Worm (Caenorhabditis elegans) whole organism, young adult: Measurements from ENCODE around the gene F38B7.2.
A peak's percentile ranks its signal among the peaks of the same experiment; 100 is the strongest.
"Not testable (repeated sequence)": the region's sequence is repeated elsewhere in the genome, so short reads cannot be mapped to it uniquely, and the experiment has no call there.

ENCODE experiments used
- B0019.2 ChIP-seq: fragments of 200-800 bp; sonication (Bioruptor generic); conservative IDR thresholded peaks from 2 replicates; pipeline ENCODE4 v1.3.6; 2022; ENCODE audit warnings: missing genetic modification reagents, missing genetic modification characterization, missing compliant biosample characterization
- C06A6.2 ChIP-seq: fragments of 200-800 bp; sonication (Bioruptor generic); conservative IDR thresholded peaks from 2 replicates; pipeline ENCODE4 v1.3.6; 2022; ENCODE audit warnings: missing genetic modification characterization, missing compliant biosample characterization
- C17E4.6 ChIP-seq: fragments of 200-800 bp; sonication (Bioruptor generic); IDR thresholded peaks from 2 replicates; pipeline ENCODE4 v1.3.6; 2022; ENCODE audit warnings: missing genetic modification reagents, missing genetic modification characterization, missing compliant biosample characterization
- D2030.7 ChIP-seq: fragments of 200-800 bp; sonication (Bioruptor generic); IDR thresholded peaks from 2 replicates; pipeline ENCODE4 v1.3.6; 2022; ENCODE audit warnings: missing genetic modification reagents, missing genetic modification characterization, missing compliant biosample characterization
- F39B2.1 ChIP-seq: fragments of 200-800 bp; sonication (Bioruptor generic); IDR thresholded peaks from 2 replicates; pipeline ENCODE4 v1.3.6; 2022; ENCODE audit warnings: missing genetic modification reagents, missing genetic modification characterization, missing compliant biosample characterization
- F49E8.2 ChIP-seq: sonication (generic microtip); optimal IDR thresholded peaks from 3 replicates; lab custom pipeline; 2017; ENCODE audit warnings: missing genetic modification characterization, mild to moderate bottlenecking, missing compliant biosample characterization, antibody characterized with exemption, moderate library complexity; ENCODE audit not compliant: insufficient read depth
- F52B5.7 ChIP-seq: sonication (generic microtip); optimal IDR thresholded peaks from 2 replicates; lab custom pipeline; 2016; ENCODE audit warnings: mild to moderate bottlenecking, missing genetic modification characterization, missing compliant biosample characterization
- K11D2.4 ChIP-seq: fragments of 200-800 bp; sonication (Bioruptor generic); IDR thresholded peaks from 2 replicates; pipeline ENCODE4 v1.3.6; 2022; ENCODE audit warnings: missing genetic modification reagents, missing genetic modification characterization, missing compliant biosample characterization
- Y56A3A.18 ChIP-seq: fragments of 200-800 bp; sonication (Bioruptor generic); IDR thresholded peaks from 2 replicates; pipeline ENCODE4 v1.3.6; 2022; ENCODE audit warnings: missing genetic modification reagents, missing genetic modification characterization, missing compliant biosample characterization
- ZK185.1 ChIP-seq: sonication (generic microtip); optimal IDR thresholded peaks from 2 replicates; lab custom pipeline; 2016; ENCODE audit warnings: mild to moderate bottlenecking, missing genetic modification characterization, missing compliant biosample characterization; ENCODE audit not compliant: poor library complexity, severe bottlenecking
- aptf-2 ChIP-seq: fragments of 200-800 bp; sonication (Bioruptor generic); conservative IDR thresholded peaks from 2 replicates; pipeline ENCODE4 v1.3.6; 2022; ENCODE audit warnings: missing genetic modification reagents, missing genetic modification characterization, missing compliant biosample characterization
- attf-5 ChIP-seq: fragments of 200-800 bp; sonication (Bioruptor generic); optimal IDR thresholded peaks from 2 replicates; lab custom pipeline; 2018; ENCODE audit warnings: mild to moderate bottlenecking, missing genetic modification characterization, missing compliant biosample characterization
- attf-6 ChIP-seq: fragments of 200-800 bp; sonication (Bioruptor generic); IDR thresholded peaks from 2 replicates; pipeline ENCODE4 v1.3.6; 2022; ENCODE audit warnings: missing genetic modification reagents, missing genetic modification characterization, missing compliant biosample characterization
- ceh-100 ChIP-seq: fragments of 200-800 bp; sonication (Bioruptor generic); IDR thresholded peaks from 2 replicates; pipeline ENCODE4 v1.3.6; 2022; ENCODE audit warnings: missing genetic modification reagents, missing genetic modification characterization, missing compliant biosample characterization
- ceh-91 ChIP-seq: fragments of 200-800 bp; sonication (Bioruptor generic); IDR thresholded peaks from 2 replicates; pipeline ENCODE4 v1.3.6; 2022; ENCODE audit warnings: missing genetic modification reagents, missing genetic modification characterization, missing compliant biosample characterization
- chd-7 ChIP-seq: sonication (generic microtip); optimal IDR thresholded peaks from 2 replicates; lab custom pipeline; 2016; ENCODE audit warnings: mild to moderate bottlenecking, missing genetic modification characterization, moderate library complexity, missing compliant biosample characterization
- dpl-1 ChIP-seq: fragments of 150-350 bp; optimal IDR thresholded peaks from 2 replicates; lab custom pipeline; 2014; ENCODE audit warnings: missing biosample characterization, missing genetic modification reagents, missing genetic modification characterization
- efl-1 ChIP-seq: fragments of 150-350 bp; optimal IDR thresholded peaks from 2 replicates; lab custom pipeline; 2014; ENCODE audit warnings: missing biosample characterization, missing genetic modification reagents, missing genetic modification characterization
- egl-44 ChIP-seq: fragments of 200-800 bp; sonication (Bioruptor generic); IDR thresholded peaks from 2 replicates; pipeline ENCODE4 v1.3.6; 2022; ENCODE audit warnings: missing genetic modification reagents, missing genetic modification characterization, missing compliant biosample characterization
- ekl-4 ChIP-seq: fragments of 200-800 bp; sonication (Bioruptor generic); IDR thresholded peaks from 2 replicates; pipeline ENCODE4 v1.3.6; 2022; ENCODE audit warnings: missing genetic modification reagents, missing genetic modification characterization, missing compliant biosample characterization
- let-607 ChIP-seq, 2 experiments: fragments of 200-800 bp in 1 of 2; sonication (Bioruptor generic) in 1 of 2; sonication (generic microtip) in 1 of 2; optimal IDR thresholded peaks; 2 replicates each; lab custom pipeline; 2016 to 2018; ENCODE audit warnings: mild to moderate bottlenecking in 2 of 2, missing compliant biosample characterization in 2 of 2, missing genetic modification characterization in 2 of 2, moderate library complexity in 2 of 2, missing genotype in 1 of 2
- lin-26 ChIP-seq: fragments of 200-800 bp; sonication (Bioruptor generic); IDR thresholded peaks from 2 replicates; pipeline ENCODE4 v1.3.6; 2022; ENCODE audit warnings: missing genetic modification reagents, missing genetic modification characterization, missing compliant biosample characterization
- lin-35 ChIP-seq, 3 experiments: fragments of 150-350 bp in 2 of 3; sonication (generic microtip) in 1 of 3; optimal IDR thresholded peaks; 2 replicates each; lab custom pipeline; 2014 to 2018; ENCODE audit warnings: missing biosample characterization in 3 of 3, missing genetic modification characterization in 3 of 3, missing genetic modification reagents in 3 of 3
- lin-54 ChIP-seq: fragments of 200-800 bp; sonication (Bioruptor generic); optimal IDR thresholded peaks from 2 replicates; lab custom pipeline; 2018; ENCODE audit warnings: mild to moderate bottlenecking, missing genetic modification characterization, missing compliant biosample characterization
- lsl-1 ChIP-seq: fragments of 200-800 bp; sonication (Bioruptor generic); optimal IDR thresholded peaks from 2 replicates; lab custom pipeline; 2018; ENCODE audit warnings: mild to moderate bottlenecking, missing genetic modification characterization, moderate library complexity, missing compliant biosample characterization
- madf-10 ChIP-seq: sonication (generic microtip); optimal IDR thresholded peaks from 2 replicates; lab custom pipeline; 2016; ENCODE audit warnings: mild to moderate bottlenecking, missing genetic modification characterization, missing compliant biosample characterization
- mcd-1 ChIP-seq: fragments of 200-800 bp; sonication (Bioruptor generic); IDR thresholded peaks from 2 replicates; pipeline ENCODE4 v1.3.6; 2022; ENCODE audit warnings: missing genetic modification reagents, missing genetic modification characterization, missing compliant biosample characterization
- nfya-2 ChIP-seq: fragments of 200-800 bp; sonication (Bioruptor generic); IDR thresholded peaks from 2 replicates; pipeline ENCODE4 v1.3.6; 2022; ENCODE audit warnings: missing genetic modification reagents, missing genetic modification characterization, missing compliant biosample characterization
- nfyb-1 ChIP-seq: fragments of 200-800 bp; sonication (Bioruptor generic); IDR thresholded peaks from 2 replicates; pipeline ENCODE4 v1.3.6; 2022; ENCODE audit warnings: missing genetic modification reagents, missing genetic modification characterization, missing compliant biosample characterization
- nhr-80 ChIP-seq: sonication (generic microtip); optimal IDR thresholded peaks from 2 replicates; lab custom pipeline; 2016; ENCODE audit warnings: missing genetic modification characterization, missing compliant biosample characterization
- nhr-90 ChIP-seq: sonication (generic microtip); optimal IDR thresholded peaks from 2 replicates; lab custom pipeline; 2016; ENCODE audit warnings: missing genotype, mild to moderate bottlenecking, missing genetic modification characterization, missing compliant biosample characterization
- pha-4 ChIP-seq: fragments of 150-350 bp; sonication (generic microtip); optimal IDR thresholded peaks from 2 replicates; lab custom pipeline; 2014; ENCODE audit warnings: missing biosample characterization, missing genetic modification reagents, missing genetic modification characterization
- rpc-1 ChIP-seq, 2 experiments: fragments of 150-350 bp in 1 of 2; sonication (generic microtip) in 1 of 2; optimal IDR thresholded peaks; 2 replicates each; lab custom pipeline; 2014 to 2018; ENCODE audit warnings: missing biosample characterization in 1 of 2, missing genetic modification characterization in 1 of 2, missing genetic modification reagents in 1 of 2, missing genotype in 1 of 2
- sea-2 ChIP-seq: fragments of 200-800 bp; sonication (Bioruptor generic); IDR thresholded peaks from 2 replicates; pipeline ENCODE4 v1.3.6; 2022; ENCODE audit warnings: missing genetic modification characterization, missing compliant biosample characterization
- snpc-1.1 ChIP-seq: sonication (generic microtip); optimal IDR thresholded peaks from 2 replicates; lab custom pipeline; 2017; ENCODE audit warnings: missing genetic modification characterization, mild to moderate bottlenecking, missing compliant biosample characterization, antibody characterized with exemption, moderate library complexity, missing genotype, missing genetic modification reagents; ENCODE audit not compliant: insufficient read depth
- snpc-3.4 ChIP-seq: sonication (generic microtip); optimal IDR thresholded peaks from 2 replicates; lab custom pipeline; 2017; ENCODE audit warnings: missing genetic modification characterization, mild to moderate bottlenecking, missing compliant biosample characterization, antibody characterized with exemption, moderate library complexity, missing genotype, missing genetic modification reagents
- snpc-4 ChIP-seq, 5 experiments: fragments of 150-350 bp in 1 of 5; sonication (generic microtip) in 4 of 5; optimal IDR thresholded peaks; 2 replicates each; lab custom pipeline; 2014 to 2018; ENCODE audit warnings: missing genetic modification characterization in 5 of 5, missing biosample characterization in 3 of 5, antibody characterized with exemption in 2 of 5, mild to moderate bottlenecking in 2 of 5, missing compliant biosample characterization in 2 of 5, missing genotype in 2 of 5, moderate library complexity in 2 of 5, missing genetic modification reagents in 1 of 5
- ztf-18 ChIP-seq: sonication (generic microtip); optimal IDR thresholded peaks from 2 replicates; lab custom pipeline; 2016; ENCODE audit warnings: missing genotype, mild to moderate bottlenecking, missing genetic modification characterization, missing compliant biosample characterization
- ztf-26 ChIP-seq: sonication (generic microtip); optimal IDR thresholded peaks from 2 replicates; lab custom pipeline; 2017; ENCODE audit warnings: missing genetic modification characterization, missing compliant biosample characterization
- ztf-28 ChIP-seq: fragments of 200-800 bp; sonication (Bioruptor generic); IDR thresholded peaks from 2 replicates; pipeline ENCODE4 v1.3.6; 2022; ENCODE audit warnings: missing genetic modification reagents, missing genetic modification characterization, missing compliant biosample characterization

The F38B7.2 gene

DNA sequence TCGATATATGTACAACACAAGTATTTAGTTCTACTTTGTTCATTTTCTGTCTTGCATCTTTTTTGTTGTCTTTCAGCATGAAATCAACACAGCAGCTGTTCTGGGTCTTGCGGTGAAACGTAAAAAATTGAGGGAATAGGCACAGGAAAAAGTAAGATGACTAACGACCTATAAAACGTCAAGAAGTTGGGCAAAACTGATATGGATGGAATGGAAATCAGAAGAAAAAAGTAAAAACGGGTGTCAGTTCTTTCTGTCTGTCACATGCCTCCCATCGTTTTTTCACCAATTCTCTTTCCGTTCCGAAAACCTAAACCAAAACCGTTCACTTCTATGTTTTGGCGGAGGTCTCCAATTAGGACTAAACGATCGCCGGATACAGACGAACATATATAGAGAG lies 42.8 kb upstream of the F38B7.2 start:
- TF ChIP-seq pha-4 (tag; lab: Kevin White, UChicago) (no peak), nhr-80 (tag; lab: Kevin White, UChicago) (peak; percentile 60)

DNA sequence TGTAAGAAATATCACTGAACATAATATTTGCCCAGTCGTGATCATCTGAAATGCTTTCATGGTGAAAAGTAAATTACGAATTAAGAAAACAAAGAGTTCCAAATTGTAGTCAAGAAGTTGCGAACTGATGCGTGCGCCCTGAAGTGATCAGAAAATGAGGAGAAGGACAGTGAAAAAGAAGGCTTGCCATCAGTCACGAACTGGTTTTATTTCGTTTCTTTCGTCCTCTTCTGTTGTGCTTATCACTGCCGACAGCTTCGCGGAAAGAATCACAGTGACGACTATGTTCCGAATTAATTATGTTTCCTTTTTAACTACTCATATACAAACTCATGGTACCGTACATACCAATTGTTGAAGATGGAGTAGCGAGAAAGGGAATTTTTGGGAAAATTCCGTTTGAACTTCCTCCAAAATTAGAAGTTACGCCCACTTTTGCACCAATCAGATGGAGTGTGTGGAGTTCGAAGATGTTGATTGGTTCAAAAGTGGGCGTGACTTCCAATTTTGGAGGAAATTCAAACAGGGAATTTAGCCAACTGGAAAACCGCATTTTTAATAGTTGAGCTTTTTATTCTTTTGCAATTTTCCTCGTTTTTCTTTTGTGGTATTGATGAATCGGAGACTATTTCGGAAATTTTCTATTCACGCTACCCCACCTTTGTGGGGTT lies 40.5 kb upstream of the F38B7.2 start, which contains the start of gene C55A6.12:
C55A6.12 (minus strand) TSS at position 51 of the 671 bp plus-strand sequence.
- TF ChIP-seq nfyb-1 (GFP tag; lab: Robert Waterston, UW) = peak; percentile 99
- no peak for TF ChIP-seq attf-5 (GFP tag; lab: Kevin White, UChicago)
- peak in 1 of 3 experiments; percentile 45 for TF ChIP-seq lin-35 (GFP tag; optimal IDR thresholded peaks at IDR 0.05; lab: Kevin White, UChicago)
- TF ChIP-seq F39B2.1 (GFP tag; lab: Robert Waterston, UW) = no peak
- no peak for TF ChIP-seq pha-4 (tag; lab: Kevin White, UChicago)
- TF ChIP-seq F52B5.7 (tag; lab: Kevin White, UChicago) = no peak
- no peak for TF ChIP-seq snpc-3.4
- TF ChIP-seq nfya-2 = peak; percentile 98
- no peak for TF ChIP-seq D2030.7 (GFP tag; lab: Robert Waterston, UW)
- TF ChIP-seq F49E8.2 (tag; lab: Kevin White, UChicago) = no peak
- no peak for TF ChIP-seq mcd-1 (GFP tag; lab: Robert Waterston, UW)
- TF ChIP-seq madf-10 (tag; lab: Kevin White, UChicago) = no peak
- peak; percentile 43 for TF ChIP-seq lin-54 (GFP tag; lab: Kevin White, UChicago)
- no peak for TF ChIP-seq ztf-26
- no peak for TF ChIP-seq ceh-100 (GFP tag; lab: Robert Waterston, UW)
- TF ChIP-seq, all 124 proteins: peak for 4

ce11 chrV:11504853-11505397 lies 38.8 kb upstream of the F38B7.2 start, which contains the start of the genes C55A6.1 and C55A6.10:
Gene C55A6.1 (minus strand): TSS chrV:11504968.
Gene C55A6.10 (plus strand): TSS chrV:11505347.
- TF ChIP-seq C17E4.6 (peak; percentile 67), madf-10 (tag; lab: Kevin White, UChicago) (peak; percentile 73), attf-5 (GFP tag; lab: Kevin White, UChicago) (peak; percentile 86), ceh-91 (GFP tag; lab: Robert Waterston, UW) (peak; percentile 74), lin-26 (GFP tag; lab: Robert Waterston, UW) (0 out of 2 replicates have a peak, but pooled peaks have one; percentile 54), efl-1 (GFP tag; lab: Kevin White, UChicago) (peak; percentile 23), attf-6 (peak; percentile 76), let-607 (tag; optimal IDR thresholded peaks at IDR 0.05; lab: Kevin White, UChicago) (peak in 1 of 2 experiments; percentile 29), ztf-18 (peak; percentile 86), aptf-2 (GFP tag; lab: Robert Waterston, UW) (0 out of 2 replicates have a peak, but pooled peaks have one; percentile 25), nhr-90 (tag; lab: Kevin White, UChicago) (peak; percentile 20), K11D2.4 (GFP tag; lab: Robert Waterston, UW) (peak; percentile 78; the same call in 1 of the 2 replicates), B0019.2 (GFP tag; lab: Robert Waterston, UW) (peak; percentile 72; the same call in 1 of the 2 replicates), nfyb-1 (GFP tag; lab: Robert Waterston, UW) (peak; percentile 97), C06A6.2 (GFP tag; lab: Robert Waterston, UW) (peak; percentile 83), snpc-4 (GFP tag; optimal IDR thresholded peaks at IDR 0.05; lab: Kevin White, UChicago) (peak; percentile 51), snpc-4 (tag; optimal IDR thresholded peaks at IDR 0.05; lab: Kevin White, UChicago) (peak in 3 of 4 experiments; percentile 65 to 77 (median 75)), rpc-1 (optimal IDR thresholded peaks at IDR 0.05; lab: Kevin White, UChicago) (peak; percentile 24), egl-44 (GFP tag; lab: Robert Waterston, UW) (peak; percentile 65; the same call in 1 of the 2 replicates), sea-2 (GFP tag; lab: Robert Waterston, UW) (0 out of 2 replicates have a peak, but pooled peaks have one; percentile 27), ZK185.1 (peak; percentile 64), Y56A3A.18 (peak; percentile 70; the same call in 1 of the 2 replicates), dpl-1 (GFP tag; lab: Kevin White, UChicago) (peak; percentile 31), snpc-1.1 (tag; lab: Kevin White, UChicago) (peak; percentile 21), chd-7 (peak; percentile 50), ekl-4 (GFP tag; lab: Robert Waterston, UW) (peak; percentile 90), lsl-1 (GFP tag; lab: Kevin White, UChicago) (peak; percentile 61), ztf-28 (GFP tag; lab: Robert Waterston, UW) (peak; percentile 82; the same call in 1 of the 2 replicates)
- TF ChIP-seq rpc-1 (tag; optimal IDR thresholded peaks at IDR 0.05; lab: Kevin White, UChicago) = not testable (repeated sequence)
